Worm (Caenorhabditis elegans): ENCODE data around the gene F36H1.11.
A peak's percentile ranks its signal among the peaks of the same experiment; 100 is the strongest.

F36H1.11 gene

DNA sequence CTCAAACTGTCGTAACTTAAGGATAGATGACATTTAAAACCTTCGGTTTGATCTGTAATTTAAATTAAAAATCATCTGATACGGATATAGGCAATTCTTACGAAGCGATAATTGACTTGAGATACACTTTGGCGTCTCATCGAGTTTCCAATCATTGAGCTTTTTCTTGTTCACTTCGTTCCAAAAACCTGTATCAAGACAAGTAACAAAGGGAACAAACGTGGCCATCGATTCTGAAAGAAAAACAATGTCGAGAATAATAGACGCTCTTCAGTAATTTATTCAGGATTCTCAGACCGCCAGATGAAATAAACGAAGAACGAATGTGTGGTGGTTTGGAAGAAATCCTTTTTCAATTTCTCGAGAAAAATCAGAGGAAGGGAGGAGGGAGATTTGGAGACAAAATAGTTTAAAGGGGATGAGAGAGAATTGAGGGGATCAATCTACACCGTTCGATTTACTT, 31.9 kb downstream of the F36H1.11 start, which contains the start of gene atg-7:
atg-7 (minus strand) TSS at position 233 of the 463 bp plus-strand sequence.
- TF ChIP-seq snu-23 (GFP tag; optimal IDR thresholded peaks at IDR 0.05) = peak; percentile 9
- TF ChIP-seq aha-1 (tag; optimal IDR thresholded peaks at IDR 0.05) = no peak
- TF ChIP-seq nhr-90 (tag; optimal IDR thresholded peaks at IDR 0.05; ENCODE audit: poor library complexity) = peak; percentile 5
- TF ChIP-seq isw-1 (GFP tag; IDR thresholded peaks at IDR 0.05) = no peak
- TF ChIP-seq C16A3.4 (tag; optimal IDR thresholded peaks at IDR 0.05) = no peak
- TF ChIP-seq ceh-63 (GFP tag; optimal IDR thresholded peaks at IDR 0.05) = no peak
- no peak for TF ChIP-seq nhr-71 (tag; optimal IDR thresholded peaks at IDR 0.05)
- TF ChIP-seq vab-15 (tag; optimal IDR thresholded peaks at IDR 0.05) = no peak
- TF ChIP-seq nhr-28 (tag; optimal IDR thresholded peaks at IDR 0.05) = no peak
- TF ChIP-seq xbp-1 (tag; optimal IDR thresholded peaks at IDR 0.05) = peak; percentile 14
- TF ChIP-seq ceh-8 (GFP tag; optimal IDR thresholded peaks at IDR 0.05) = peak; percentile 21
- no peak for TF ChIP-seq egl-27 (tag; optimal IDR thresholded peaks at IDR 0.05)
- TF ChIP-seq ama-1 (optimal IDR thresholded peaks at IDR 0.05) = peak; percentile 90
- no peak for TF ChIP-seq fkh-4 (tag; optimal IDR thresholded peaks at IDR 0.05; ENCODE audit: borderline replicate concordance)
- peak; percentile 25 for TF ChIP-seq dsc-1 (tag; optimal IDR thresholded peaks at IDR 0.05)
- TF ChIP-seq nhr-20 (tag; optimal IDR thresholded peaks at IDR 0.05) = no peak
- no peak for TF ChIP-seq pag-3 (tag; optimal IDR thresholded peaks at IDR 0.05; ENCODE audit: borderline replicate concordance, insufficient read depth)
- TF ChIP-seq hlh-4 (tag; optimal IDR thresholded peaks at IDR 0.05) = no peak
- peak; percentile 12 for TF ChIP-seq ztf-4 (tag; optimal IDR thresholded peaks at IDR 0.05)
- peak; percentile 22 for TF ChIP-seq aly-2 (tag; optimal IDR thresholded peaks at IDR 0.05)
- TF ChIP-seq lin-15B (tag; optimal IDR thresholded peaks at IDR 0.05) = no peak
- no peak for TF ChIP-seq zag-1 (tag; optimal IDR thresholded peaks at IDR 0.05)
- TF ChIP-seq lsy-2 (tag; optimal IDR thresholded peaks at IDR 0.05) = peak in 1 of 2 experiments; percentile 4
- TF ChIP-seq ceh-82 (tag; optimal IDR thresholded peaks at IDR 0.05) = no peak
- no peak for TF ChIP-seq C04F5.9 (tag; optimal IDR thresholded peaks at IDR 0.05)
- no peak for TF ChIP-seq irx-1 (tag; optimal IDR thresholded peaks at IDR 0.05)
- TF ChIP-seq nhr-85 (tag) = peak; percentile 69
- no peak for TF ChIP-seq C34B4.2 (tag; optimal IDR thresholded peaks at IDR 0.05)
- no peak for TF ChIP-seq grh-1 (GFP tag; IDR thresholded peaks at IDR 0.05)
- TF ChIP-seq sup-37 (GFP tag; optimal IDR thresholded peaks at IDR 0.05) = no peak
- no peak for TF ChIP-seq sox-4 (tag; optimal IDR thresholded peaks at IDR 0.05)
- peak; percentile 10 for TF ChIP-seq rnt-1 (tag; optimal IDR thresholded peaks at IDR 0.05)
- peak; percentile 13 for TF ChIP-seq lir-3 (tag; optimal IDR thresholded peaks at IDR 0.05; ENCODE audit: poor library complexity)
- no peak for TF ChIP-seq blmp-1 (tag; optimal IDR thresholded peaks at IDR 0.05)
- TF ChIP-seq efl-1 (optimal IDR thresholded peaks at IDR 0.05) = peak; percentile 6 to 7
- peak in 1 of 2 experiments; percentile 67 for TF ChIP-seq efl-1 (GFP tag; optimal IDR thresholded peaks at IDR 0.05 in 1 of 2)

DNA sequence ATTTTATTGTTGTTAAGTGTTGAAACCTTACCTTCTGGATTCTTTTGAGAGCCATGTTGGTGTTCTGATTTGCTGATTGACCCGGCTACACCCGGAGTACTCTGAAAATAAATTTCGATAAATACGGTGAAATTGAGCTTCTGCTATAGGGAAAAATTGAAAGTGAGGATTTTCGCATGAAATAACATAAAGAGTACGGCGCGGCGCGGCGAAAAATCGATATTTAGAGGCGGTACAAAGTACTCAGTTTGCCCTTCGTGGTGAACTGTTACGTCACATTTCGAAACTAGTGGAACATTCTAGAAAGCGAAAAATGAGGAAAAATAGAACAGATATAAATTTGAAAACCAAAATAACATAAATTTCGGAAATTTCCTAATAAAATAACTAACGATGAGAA, 33.2 kb downstream of the F36H1.11 start, which contains the start of gene let-70:
let-70 (minus strand) TSS at position 101 of the 400 bp plus-strand sequence.
- TF ChIP-seq dpl-1 (GFP tag; optimal IDR thresholded peaks at IDR 0.05) (no peak), skn-1 (tag; optimal IDR thresholded peaks at IDR 0.05) (peak; percentile 23), swsn-7 (tag; optimal IDR thresholded peaks at IDR 0.05) (no peak)

DNA sequence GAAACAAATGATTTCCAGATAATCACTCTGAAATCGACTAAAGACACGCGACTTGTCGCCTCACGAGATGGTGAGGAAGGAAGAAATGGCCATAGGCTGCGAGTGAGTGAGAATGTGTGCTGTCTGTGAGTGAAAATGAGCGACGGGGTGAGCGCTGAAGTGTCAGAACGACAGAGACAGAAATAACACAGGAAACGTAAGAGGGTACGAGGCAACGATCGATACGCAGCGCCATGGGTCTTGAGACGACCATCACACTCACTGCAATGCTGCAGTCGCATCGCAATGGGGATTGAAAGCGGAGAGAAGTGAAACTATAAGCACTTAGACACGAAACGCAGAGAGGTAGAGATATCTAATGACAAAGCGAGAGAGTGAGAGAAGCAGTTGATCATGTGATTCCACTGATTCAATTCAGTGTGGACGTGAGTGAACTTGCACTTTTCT, 33.8 kb downstream of the F36H1.11 start:
- TF ChIP-seq elt-3 (tag; optimal IDR thresholded peaks at IDR 0.05) = peak in 4 of 6 experiments; percentile 28 to 90 (median 75)
- peak; percentile 67 for TF ChIP-seq C04F5.9 (tag; optimal IDR thresholded peaks at IDR 0.05)
- peak; percentile 42 for TF ChIP-seq aha-1 (tag; optimal IDR thresholded peaks at IDR 0.05)
- TF ChIP-seq mep-1 (tag; optimal IDR thresholded peaks at IDR 0.05) = peak; percentile 96
- no peak for TF ChIP-seq ces-1 (GFP tag; optimal IDR thresholded peaks at IDR 0.05)
- peak in 1 of 2 experiments; percentile 77 for TF ChIP-seq ztf-11 (tag; optimal IDR thresholded peaks at IDR 0.05)
- peak; percentile 86 to 92 for TF ChIP-seq efl-1 (optimal IDR thresholded peaks at IDR 0.05)
- peak; percentile 67 to 97 for TF ChIP-seq efl-1 (GFP tag; optimal IDR thresholded peaks at IDR 0.05 in 1 of 2)
- TF ChIP-seq zag-1 (tag; optimal IDR thresholded peaks at IDR 0.05) = peak; percentile 100
- TF ChIP-seq rnt-1 (tag; optimal IDR thresholded peaks at IDR 0.05) = peak; percentile 84
- TF ChIP-seq aly-2 (tag; optimal IDR thresholded peaks at IDR 0.05) = peak; percentile 73
- peak; percentile 76 for TF ChIP-seq grh-1 (GFP tag; IDR thresholded peaks at IDR 0.05)
- TF ChIP-seq skn-1 (tag; optimal IDR thresholded peaks at IDR 0.05) = peak; percentile 73
- peak; percentile 99 for TF ChIP-seq nhr-71 (tag; optimal IDR thresholded peaks at IDR 0.05)
- peak; percentile 65 for TF ChIP-seq sox-4 (tag; optimal IDR thresholded peaks at IDR 0.05)
- TF ChIP-seq C16A3.4 (tag; optimal IDR thresholded peaks at IDR 0.05) = peak; percentile 91
- TF ChIP-seq fkh-10 (GFP tag; optimal IDR thresholded peaks at IDR 0.05) = peak; percentile 92
- TF ChIP-seq nhr-84 (tag; optimal IDR thresholded peaks at IDR 0.05) = no peak
- TF ChIP-seq hlh-4 (tag; optimal IDR thresholded peaks at IDR 0.05) = no peak
- TF ChIP-seq ceh-88 (GFP tag; IDR thresholded peaks at IDR 0.05) = 0 out of 2 replicates have a peak, but pooled peaks have one; percentile 52
- TF ChIP-seq nhr-77 (tag; optimal IDR thresholded peaks at IDR 0.05) = peak; percentile 95
- TF ChIP-seq swsn-7 (tag; optimal IDR thresholded peaks at IDR 0.05) = peak; percentile 96
- TF ChIP-seq pag-3 (tag; optimal IDR thresholded peaks at IDR 0.05; ENCODE audit: borderline replicate concordance, insufficient read depth) = no peak
- TF ChIP-seq xbp-1 (tag; optimal IDR thresholded peaks at IDR 0.05) = peak; percentile 94
- TF ChIP-seq blmp-1 (tag; optimal IDR thresholded peaks at IDR 0.05) = peak; percentile 86
- peak; percentile 98 for TF ChIP-seq snu-23 (GFP tag; optimal IDR thresholded peaks at IDR 0.05)

Data from whole organism, L1 larva.